Worm (Caenorhabditis elegans) whole organism, L4 larva: Measurements from ENCODE around the gene F40F9.10.

ENCODE experiments used
- F37D6.2 ChIP-seq: sonication (generic microtip); optimal IDR thresholded peaks from 2 replicates; lab custom pipeline; 2016; ENCODE audit warnings: mild to moderate bottlenecking, missing genetic modification characterization, missing compliant biosample characterization
- Y5F2A.4 ChIP-seq: fragments of 200-800 bp; sonication (Bioruptor generic); optimal IDR thresholded peaks from 2 replicates; lab custom pipeline; 2018; ENCODE audit warnings: mild to moderate bottlenecking, missing genetic modification characterization, missing compliant biosample characterization
- dmd-8 ChIP-seq: fragments of 200-800 bp; sonication (Bioruptor generic); IDR thresholded peaks from 2 replicates; pipeline ENCODE4 v1.3.6; 2022; ENCODE audit warnings: missing genetic modification characterization, missing compliant biosample characterization
- dpl-1 ChIP-seq: fragments of 150-350 bp; optimal IDR thresholded peaks from 2 replicates; lab custom pipeline; 2014; ENCODE audit warnings: missing biosample characterization, missing genetic modification reagents, missing genetic modification characterization
- lin-13 ChIP-seq: fragments of 150-350 bp; optimal IDR thresholded peaks from 2 replicates; lab custom pipeline; 2014; ENCODE audit warnings: missing biosample characterization, missing genetic modification reagents, missing genetic modification characterization
- lsy-2 ChIP-seq, 2 experiments: fragments of 150-350 bp in 1 of 2; sonication (generic microtip) in 1 of 2; optimal IDR thresholded peaks; 2 replicates each; lab custom pipeline; 2014 to 2017; ENCODE audit warnings: missing biosample characterization in 2 of 2, missing genetic modification characterization in 2 of 2
- nhr-6 ChIP-seq: fragments of 150-350 bp; optimal IDR thresholded peaks from 2 replicates; lab custom pipeline; 2014; ENCODE audit warnings: missing biosample characterization, missing genetic modification characterization
- unc-39 ChIP-seq: sonication (generic microtip); optimal IDR thresholded peaks from 2 replicates; lab custom pipeline; 2017; ENCODE audit warnings: missing biosample characterization, missing genetic modification characterization
- unc-62 ChIP-seq, 3 experiments: fragments of 150-350 bp in 1 of 3; sonication (generic microtip); optimal IDR thresholded peaks in 2 of 3; peaks in 1 of 3; 1 replicate in 1 of 3; 2 replicates in 2 of 3; lab custom pipeline; 2014 to 2017; ENCODE audit warnings: missing biosample characterization in 3 of 3, missing genetic modification characterization in 3 of 3, missing genetic modification reagents in 3 of 3, missing genotype in 1 of 3

DNA sequence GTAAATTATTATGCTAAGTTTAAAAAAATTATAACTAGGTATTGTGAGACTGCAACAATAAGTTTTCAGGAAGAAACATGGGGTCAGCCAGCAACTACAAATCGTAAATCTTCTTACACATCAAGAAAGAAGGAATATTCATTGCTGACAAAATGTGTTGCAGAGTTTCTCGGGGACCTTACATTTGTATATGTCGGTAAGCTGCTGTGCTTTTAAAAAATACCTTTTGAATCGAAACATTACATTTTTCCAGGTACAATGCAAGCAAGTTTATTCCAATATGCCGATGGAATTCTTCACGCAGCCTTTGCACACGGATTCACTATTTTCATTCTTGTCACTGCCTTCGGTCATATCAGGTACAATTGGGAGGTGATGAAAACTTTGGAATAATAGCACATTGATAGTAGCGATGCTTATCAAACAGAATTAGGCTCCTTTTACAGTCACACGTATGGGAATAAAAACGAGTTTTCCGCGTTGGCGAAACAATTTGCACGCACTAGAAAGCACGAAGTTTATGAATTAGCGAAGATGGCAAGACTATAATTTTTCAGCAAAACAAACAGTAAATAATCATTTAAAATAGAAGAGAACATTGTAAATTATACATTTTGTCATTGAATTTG lies 24.8 kb upstream of the F40F9.10 start:
- no peak for TF ChIP-seq lsy-2 (tag; optimal IDR thresholded peaks at IDR 0.05; lab: Kevin White, UChicago)
- TF ChIP-seq F37D6.2: no peak
- no peak for TF ChIP-seq dpl-1 (GFP tag; lab: Kevin White, UChicago)
- TF ChIP-seq lin-13: no peak
- no peak for TF ChIP-seq nhr-6 (tag; lab: Kevin White, UChicago)
- no peak for TF ChIP-seq dmd-8 (GFP tag; lab: Robert Waterston, UW)
- TF ChIP-seq Y5F2A.4 (GFP tag; lab: Kevin White, UChicago): no peak
- peak in 1 of 2 experiments; percentile 52 for TF ChIP-seq unc-62 (GFP tag; optimal IDR thresholded peaks at IDR 0.05 in 1 of 2; lab: Kevin White, UChicago)
- TF ChIP-seq unc-62 (tag; optimal IDR thresholded peaks at IDR 0.05; lab: Kevin White, UChicago): no peak
- TF ChIP-seq unc-39 (tag; lab: Kevin White, UChicago): no peak
